Worm (Caenorhabditis elegans): ENCODE measurements around the gene H04D03.2.
A peak's percentile ranks its signal among the peaks of the same experiment; 100 is the strongest.

DNA sequence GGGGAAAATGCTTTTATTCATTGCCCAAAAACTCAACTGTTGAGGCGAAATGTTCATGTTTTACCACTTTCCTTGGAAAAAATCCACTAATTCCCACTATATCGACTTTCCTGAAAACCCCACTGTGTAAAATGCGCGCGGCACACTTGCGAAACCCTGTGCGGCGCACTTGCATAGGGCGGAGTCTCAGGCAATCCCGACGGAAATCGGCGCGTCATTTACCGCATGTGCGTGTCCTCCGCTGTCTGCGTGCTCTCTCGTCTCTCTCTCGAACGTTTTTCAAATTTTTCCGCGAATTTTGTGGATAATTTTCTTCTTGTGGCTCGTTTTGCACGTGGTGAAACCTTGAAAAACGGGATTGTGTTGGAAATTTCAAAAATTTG lies 18.9 kb upstream of the H04D03.2 start, which contains the start of gene atx-2:
- no peak for TF ChIP-seq nhr-237 (tag; optimal IDR thresholded peaks at IDR 0.05)
- no peak for TF ChIP-seq ceh-82 (tag; optimal IDR thresholded peaks at IDR 0.05)
- TF ChIP-seq peb-1 (tag; optimal IDR thresholded peaks at IDR 0.05), result no peak
- peak; percentile 35 for TF ChIP-seq ztf-11 (tag; optimal IDR thresholded peaks at IDR 0.05)
- TF ChIP-seq nhr-10 (tag; optimal IDR thresholded peaks at IDR 0.05), result peak; percentile 31
- peak; percentile 57 for TF ChIP-seq zag-1 (tag; optimal IDR thresholded peaks at IDR 0.05)
